Fruit fly (Drosophila melanogaster) whole organism, embryonic: ENCODE measurements around the gene CG7530.
A peak's percentile ranks its signal among the peaks of the same experiment; 100 is the strongest.

ENCODE experiments used
- B-H1 ChIP-seq: fragments of 200-800 bp; sonication (Bioruptor generic); IDR thresholded peaks from 3 replicates; pipeline ENCODE4 v1.3.6; 2022; ENCODE audit warnings: missing biosample characterization, missing genetic modification characterization
- CG10274 ChIP-seq: fragments of 200-800 bp; sonication (Bioruptor generic); optimal IDR thresholded peaks from 3 replicates; lab custom pipeline; 2017; ENCODE audit warnings: missing biosample characterization, mild to moderate bottlenecking, missing genetic modification characterization
- CG10543 ChIP-seq: fragments of 200-800 bp; sonication (Bioruptor generic); optimal IDR thresholded peaks from 3 replicates; lab custom pipeline; 2017; ENCODE audit warnings: missing biosample characterization, mild to moderate bottlenecking, missing genetic modification characterization, moderate library complexity
- CG17328 ChIP-seq: fragments of 200-800 bp; sonication (Bioruptor generic); IDR thresholded peaks from 2 replicates; pipeline ENCODE4 v1.3.6; 2022; ENCODE audit warnings: missing biosample characterization, missing genetic modification characterization
- CG32532 ChIP-seq: fragments of 200-800 bp; sonication (Bioruptor generic); IDR thresholded peaks from 2 replicates; pipeline ENCODE4 v1.3.6; 2022; ENCODE audit warnings: missing biosample characterization, missing genetic modification characterization
- Dip3 ChIP-seq: fragments of 200-800 bp; sonication (Bioruptor generic); optimal IDR thresholded peaks from 3 replicates; lab custom pipeline; 2016; ENCODE audit warnings: missing biosample characterization, missing genetic modification characterization
- Elba2 ChIP-seq: fragments of 200-800 bp; sonication (Bioruptor generic); optimal IDR thresholded peaks from 3 replicates; lab custom pipeline; 2016; ENCODE audit warnings: missing biosample characterization, missing genetic modification characterization
- Ets65A ChIP-seq: fragments of 200-800 bp; sonication (Bioruptor generic); peaks from one replicate; lab custom pipeline; 2016; ENCODE audit warnings: missing biosample characterization, missing genetic modification characterization
- Ravus ChIP-seq: fragments of 200-800 bp; sonication (Bioruptor generic); IDR thresholded peaks from 2 replicates; pipeline ENCODE4 v1.3.6; 2022; ENCODE audit warnings: missing biosample characterization, missing genetic modification characterization
- crc ChIP-seq: fragments of 200-800 bp; sonication (Bioruptor generic); optimal IDR thresholded peaks from 2 replicates; lab custom pipeline; 2016; ENCODE audit warnings: missing biosample characterization, missing genetic modification characterization
- hb ChIP-seq: fragments of 200-800 bp; sonication (Bioruptor generic); IDR thresholded peaks from 3 replicates; pipeline ENCODE4 v1.3.6; 2022; ENCODE audit warnings: missing biosample characterization, missing genetic modification characterization; ENCODE audit not compliant: partially characterized antibody
- tio ChIP-seq: fragments of 200-800 bp; sonication (Bioruptor generic); optimal IDR thresholded peaks from 2 replicates; lab custom pipeline; 2017; ENCODE audit warnings: missing biosample characterization, missing genetic modification characterization, inconsistent platforms

dm6 chr3R:14741192-14741915 is 10.0 kb upstream of the CG7530 start, which contains the start of the genes eff and jvl:
- TF ChIP-seq CG10543 = no peak
- no peak for TF ChIP-seq CG10274
- TF ChIP-seq Ets65A (GFP tag; lab: Kevin White, UChicago) = no peak
- no peak for TF ChIP-seq Ravus
- peak; percentile 43; the same call in 1 of the 2 replicates for TF ChIP-seq CG17328
- TF ChIP-seq tio (GFP tag; lab: Kevin White, UChicago) = peak; percentile 31
- no peak for TF ChIP-seq crc
- TF ChIP-seq Dip3 (GFP tag; lab: Kevin White, UChicago) = peak; percentile 25
- peak; percentile 50; the same call in 1 of the 2 replicates for TF ChIP-seq CG32532
- TF ChIP-seq hb = peak; percentile 95
- TF ChIP-seq Elba2 = no peak
- TF ChIP-seq B-H1 (GFP tag; lab: Robert Waterston, UW) = no peak
